Worm (Caenorhabditis elegans): Measurements from ENCODE around the gene R11F4.2.

ce11 chrII:4081141-4081540 is 1.7 kb upstream of the R11F4.2 start:
- TF ChIP-seq flt-1 (GFP tag; IDR thresholded peaks at IDR 0.05) (no peak), ztf-29 (GFP tag; IDR thresholded peaks at IDR 0.05) (no peak), T22C8.4 (GFP tag; IDR thresholded peaks at IDR 0.05) (no peak), klf-2 (GFP tag; conservative IDR thresholded peaks at IDR 0.05) (no peak), cog-1 (tag; optimal IDR thresholded peaks at IDR 0.05) (no peak), ref-1 (GFP tag; conservative IDR thresholded peaks at IDR 0.05) (no peak), tab-1 (GFP tag; IDR thresholded peaks at IDR 0.05) (no peak), ztf-23 (GFP tag; IDR thresholded peaks at IDR 0.05) (no peak)
